Worm (Caenorhabditis elegans): ENCODE data around the gene T05C1.2.

T05C1.2 gene

ce11 chrII:4474005-4474655 is 7.8 kb downstream of the T05C1.2 start:
- TF ChIP-seq ztf-23 (GFP tag; IDR thresholded peaks at IDR 0.05): no peak
- TF ChIP-seq T22C8.4 (GFP tag; IDR thresholded peaks at IDR 0.05): no peak
- TF ChIP-seq flt-1 (GFP tag; IDR thresholded peaks at IDR 0.05): no peak
- no peak for TF ChIP-seq cog-1 (tag; optimal IDR thresholded peaks at IDR 0.05)
- TF ChIP-seq tab-1 (GFP tag; IDR thresholded peaks at IDR 0.05): no peak
- TF ChIP-seq med-1 (GFP tag; optimal IDR thresholded peaks at IDR 0.05; ENCODE audit: insufficient read depth): no peak
- TF ChIP-seq ztf-29 (GFP tag; IDR thresholded peaks at IDR 0.05): no peak
- TF ChIP-seq ref-1 (GFP tag; conservative IDR thresholded peaks at IDR 0.05): no peak
- TF ChIP-seq klf-2 (GFP tag; conservative IDR thresholded peaks at IDR 0.05): no peak

ce11 chrII:4470972-4471645 is 10.8 kb downstream of the T05C1.2 start, which contains the start of gene W06B4.1:
Gene W06B4.1, plus strand, starts transcription at chrII:4471595.
- TF ChIP-seq ztf-29 (GFP tag; IDR thresholded peaks at IDR 0.05) (no peak), med-1 (GFP tag; optimal IDR thresholded peaks at IDR 0.05; ENCODE audit: insufficient read depth) (no peak), T22C8.4 (GFP tag; IDR thresholded peaks at IDR 0.05) (no peak), tab-1 (GFP tag; IDR thresholded peaks at IDR 0.05) (no peak), klf-2 (GFP tag; conservative IDR thresholded peaks at IDR 0.05) (no peak), ref-1 (GFP tag; conservative IDR thresholded peaks at IDR 0.05) (no peak), flt-1 (GFP tag; IDR thresholded peaks at IDR 0.05) (no peak), ztf-23 (GFP tag; IDR thresholded peaks at IDR 0.05) (no peak), cog-1 (tag; optimal IDR thresholded peaks at IDR 0.05) (no peak)

- TF ChIP-seq ref-1 (GFP tag; conservative IDR thresholded peaks at IDR 0.05) (no peak), med-1 (GFP tag; optimal IDR thresholded peaks at IDR 0.05; ENCODE audit: insufficient read depth) (no peak), cog-1 (tag; optimal IDR thresholded peaks at IDR 0.05) (no peak)
Measured at ce11 chrII:4468897-4469459, 12.9 kb downstream of the T05C1.2 start.

- TF ChIP-seq ztf-23 (GFP tag; IDR thresholded peaks at IDR 0.05): no peak
- TF ChIP-seq cog-1 (tag; optimal IDR thresholded peaks at IDR 0.05): no peak
Measured at ce11 chrII:4467869-4468268, 14.1 kb downstream of the T05C1.2 start, which contains the start of gene W06B4.2. Gene W06B4.2, plus strand, starts transcription at chrII:4468169.

ce11 chrII:4462842-4463241 is 19.1 kb downstream of the T05C1.2 start:
- no peak for TF ChIP-seq flt-1 (GFP tag; IDR thresholded peaks at IDR 0.05)
- TF ChIP-seq cog-1 (tag; optimal IDR thresholded peaks at IDR 0.05): no peak
- no peak for TF ChIP-seq T22C8.4 (GFP tag; IDR thresholded peaks at IDR 0.05)
- TF ChIP-seq ztf-23 (GFP tag; IDR thresholded peaks at IDR 0.05): no peak
- no peak for TF ChIP-seq tab-1 (GFP tag; IDR thresholded peaks at IDR 0.05)

ce11 chrII:4460851-4461250 is 21.1 kb downstream of the T05C1.2 start, which contains the start of the genes T12C9.7 and vps-18:
Gene T12C9.7, minus strand, starts transcription at chrII:4460951.
Gene vps-18, plus strand, starts transcription at chrII:4461130.
- TF ChIP-seq T22C8.4 (GFP tag; IDR thresholded peaks at IDR 0.05): no peak
- no peak for TF ChIP-seq ztf-23 (GFP tag; IDR thresholded peaks at IDR 0.05)
- TF ChIP-seq klf-2 (GFP tag; conservative IDR thresholded peaks at IDR 0.05): no peak
- TF ChIP-seq ref-1 (GFP tag; conservative IDR thresholded peaks at IDR 0.05): no peak
- no peak for TF ChIP-seq flt-1 (GFP tag; IDR thresholded peaks at IDR 0.05)
- TF ChIP-seq ztf-29 (GFP tag; IDR thresholded peaks at IDR 0.05): no peak

ce11 chrII:4460297-4460696 is 21.6 kb downstream of the T05C1.2 start:
- TF ChIP-seq T22C8.4 (GFP tag; IDR thresholded peaks at IDR 0.05) (no peak), ref-1 (GFP tag; conservative IDR thresholded peaks at IDR 0.05) (no peak), med-1 (GFP tag; optimal IDR thresholded peaks at IDR 0.05; ENCODE audit: insufficient read depth) (no peak), ztf-23 (GFP tag; IDR thresholded peaks at IDR 0.05) (no peak), flt-1 (GFP tag; IDR thresholded peaks at IDR 0.05) (no peak), klf-2 (GFP tag; conservative IDR thresholded peaks at IDR 0.05) (no peak), cog-1 (tag; optimal IDR thresholded peaks at IDR 0.05) (no peak), tab-1 (GFP tag; IDR thresholded peaks at IDR 0.05) (no peak), ztf-29 (GFP tag; IDR thresholded peaks at IDR 0.05) (no peak)

- TF ChIP-seq klf-2 (GFP tag; conservative IDR thresholded peaks at IDR 0.05) (no peak), ref-1 (GFP tag; conservative IDR thresholded peaks at IDR 0.05) (no peak), ztf-29 (GFP tag; IDR thresholded peaks at IDR 0.05) (no peak), flt-1 (GFP tag; IDR thresholded peaks at IDR 0.05) (no peak), med-1 (GFP tag; optimal IDR thresholded peaks at IDR 0.05; ENCODE audit: insufficient read depth) (no peak), ztf-23 (GFP tag; IDR thresholded peaks at IDR 0.05) (no peak), tab-1 (GFP tag; IDR thresholded peaks at IDR 0.05) (no peak), T22C8.4 (GFP tag; IDR thresholded peaks at IDR 0.05) (no peak), cog-1 (tag; optimal IDR thresholded peaks at IDR 0.05) (no peak)
Measured at ce11 chrII:4456024-4456423, 25.9 kb downstream of the T05C1.2 start.

- TF ChIP-seq flt-1 (GFP tag; IDR thresholded peaks at IDR 0.05) (no peak), ztf-29 (GFP tag; IDR thresholded peaks at IDR 0.05) (no peak)
Measured at ce11 chrII:4454823-4455222, 27.1 kb downstream of the T05C1.2 start.

ce11 chrII:4453453-4453852 is 28.5 kb downstream of the T05C1.2 start:
- TF ChIP-seq ref-1 (GFP tag; conservative IDR thresholded peaks at IDR 0.05) (no peak), T22C8.4 (GFP tag; IDR thresholded peaks at IDR 0.05) (no peak), tab-1 (GFP tag; IDR thresholded peaks at IDR 0.05) (no peak), ztf-29 (GFP tag; IDR thresholded peaks at IDR 0.05) (no peak), med-1 (GFP tag; optimal IDR thresholded peaks at IDR 0.05; ENCODE audit: insufficient read depth) (no peak), klf-2 (GFP tag; conservative IDR thresholded peaks at IDR 0.05) (no peak), ztf-23 (GFP tag; IDR thresholded peaks at IDR 0.05) (no peak), cog-1 (tag; optimal IDR thresholded peaks at IDR 0.05) (no peak), flt-1 (GFP tag; IDR thresholded peaks at IDR 0.05) (no peak)
